Worm (Caenorhabditis elegans) whole organism, L4 larva: ENCODE measurements around the gene fil-2.

Experiments used
- Y48G9A.11 ChIP-seq: fragments of 200-800 bp; sonication (Bioruptor generic); IDR thresholded peaks from 2 replicates; pipeline ENCODE4 v1.3.6; 2022; ENCODE audit warnings: missing genetic modification reagents, missing genetic modification characterization, missing compliant biosample characterization
- aha-1 ChIP-seq: fragments of 150-350 bp; peaks from one replicate; lab custom pipeline; 2014; ENCODE audit warnings: missing biosample characterization, missing genetic modification characterization
- aly-2 ChIP-seq: sonication (generic microtip); optimal IDR thresholded peaks from 2 replicates; lab custom pipeline; 2018; ENCODE audit warnings: missing biosample characterization, missing genetic modification characterization
- arid-1 ChIP-seq: fragments of 200-800 bp; sonication (Bioruptor generic); conservative IDR thresholded peaks from 2 replicates; pipeline ENCODE4 v1.3.6; 2022; ENCODE audit warnings: missing genetic modification reagents, missing genetic modification characterization, missing compliant biosample characterization
- ceh-28 ChIP-seq: fragments of 150-350 bp; optimal IDR thresholded peaks from 2 replicates; lab custom pipeline; 2014; ENCODE audit warnings: missing biosample characterization, missing genetic modification reagents, missing genetic modification characterization
- ceh-32 ChIP-seq: sonication (generic microtip); optimal IDR thresholded peaks from 2 replicates; lab custom pipeline; 2016; ENCODE audit warnings: mild to moderate bottlenecking, missing genetic modification characterization, missing compliant biosample characterization; ENCODE audit not compliant: poor library complexity
- ceh-44 ChIP-seq: fragments of 200-800 bp; sonication (Bioruptor generic); IDR thresholded peaks from 2 replicates; pipeline ENCODE4 v1.3.6; 2022; ENCODE audit warnings: missing genetic modification reagents, missing genetic modification characterization, missing compliant biosample characterization
- daf-16 ChIP-seq, 3 experiments: sonication (generic microtip); optimal IDR thresholded peaks; 2 replicates each; lab custom pipeline; 2016 to 2017; ENCODE audit warnings: missing genetic modification characterization in 3 of 3, missing genetic modification reagents in 3 of 3, mild to moderate bottlenecking in 2 of 3, missing compliant biosample characterization in 2 of 3, missing biosample characterization in 1 of 3, moderate library complexity in 1 of 3
- daf-19 ChIP-seq: fragments of 200-800 bp; sonication (Bioruptor generic); conservative IDR thresholded peaks from 2 replicates; pipeline ENCODE4 v1.3.6; 2022; ENCODE audit warnings: missing genetic modification characterization, missing compliant biosample characterization
- dmd-6 ChIP-seq: fragments of 200-800 bp; sonication (Bioruptor generic); IDR thresholded peaks from 2 replicates; pipeline ENCODE4 v1.3.6; 2022; ENCODE audit warnings: missing genetic modification reagents, missing genetic modification characterization, missing compliant biosample characterization
- dpl-1 ChIP-seq: fragments of 150-350 bp; optimal IDR thresholded peaks from 2 replicates; lab custom pipeline; 2014; ENCODE audit warnings: missing biosample characterization, missing genetic modification reagents, missing genetic modification characterization
- dve-1 ChIP-seq: sonication (generic microtip); optimal IDR thresholded peaks from 2 replicates; lab custom pipeline; 2017; ENCODE audit warnings: antibody characterized with exemption, mild to moderate bottlenecking, missing genetic modification characterization, missing compliant biosample characterization; ENCODE audit not compliant: insufficient read depth
- fos-1 ChIP-seq: fragments of 150-350 bp; optimal IDR thresholded peaks from 2 replicates; lab custom pipeline; 2014; ENCODE audit warnings: missing biosample characterization, missing genetic modification characterization
- hlh-11 ChIP-seq: fragments of 200-800 bp; sonication (Bioruptor generic); optimal IDR thresholded peaks from 2 replicates; lab custom pipeline; 2018; ENCODE audit warnings: mild to moderate bottlenecking, missing genetic modification characterization, missing compliant biosample characterization
- hlh-30 ChIP-seq: sonication (generic microtip); optimal IDR thresholded peaks from 2 replicates; lab custom pipeline; 2017; ENCODE audit warnings: antibody characterized with exemption, mild to moderate bottlenecking, missing genetic modification characterization, missing compliant biosample characterization; ENCODE audit not compliant: insufficient read depth
- lin-38 ChIP-seq: fragments of 200-800 bp; sonication (Bioruptor generic); IDR thresholded peaks from 2 replicates; pipeline ENCODE4 v1.3.6; 2022; ENCODE audit warnings: missing genetic modification reagents, missing genetic modification characterization, missing compliant biosample characterization
- lin-39 ChIP-seq: fragments of 150-350 bp; optimal IDR thresholded peaks from 2 replicates; lab custom pipeline; 2014; ENCODE audit warnings: missing biosample characterization, missing genetic modification reagents, missing genetic modification characterization
- lsy-2 ChIP-seq, 2 experiments: fragments of 150-350 bp in 1 of 2; sonication (generic microtip) in 1 of 2; optimal IDR thresholded peaks; 2 replicates each; lab custom pipeline; 2014 to 2017; ENCODE audit warnings: missing biosample characterization in 2 of 2, missing genetic modification characterization in 2 of 2
- mdl-1 ChIP-seq, 2 experiments: fragments of 150-350 bp in 1 of 2; sonication (generic microtip) in 1 of 2; optimal IDR thresholded peaks; 2 replicates each; lab custom pipeline; 2014 to 2017; ENCODE audit warnings: missing biosample characterization in 2 of 2, missing genetic modification characterization in 2 of 2
- mes-2 ChIP-seq: sonication (generic microtip); optimal IDR thresholded peaks from 2 replicates; lab custom pipeline; 2016; ENCODE audit warnings: missing genotype, mild to moderate bottlenecking, missing genetic modification characterization, missing compliant biosample characterization; ENCODE audit not compliant: poor library complexity, severe bottlenecking
- nhr-28 ChIP-seq: fragments of 150-350 bp; optimal IDR thresholded peaks from 2 replicates; lab custom pipeline; 2014; ENCODE audit warnings: missing biosample characterization, missing genetic modification characterization
- nhr-76 ChIP-seq: fragments of 150-350 bp; optimal IDR thresholded peaks from 2 replicates; lab custom pipeline; 2014; ENCODE audit warnings: missing biosample characterization, missing genetic modification characterization
- php-3 ChIP-seq: fragments of 200-800 bp; sonication (Bioruptor generic); IDR thresholded peaks from 2 replicates; pipeline ENCODE4 v1.3.6; 2022; ENCODE audit warnings: missing genetic modification reagents, missing genetic modification characterization, missing compliant biosample characterization
- pqm-1 ChIP-seq: sonication (generic microtip); optimal IDR thresholded peaks from 2 replicates; lab custom pipeline; 2017; ENCODE audit warnings: missing biosample characterization, missing genetic modification characterization
- unc-62 ChIP-seq, 3 experiments: fragments of 150-350 bp in 1 of 3; sonication (generic microtip); optimal IDR thresholded peaks in 2 of 3; peaks in 1 of 3; 1 replicate in 1 of 3; 2 replicates in 2 of 3; lab custom pipeline; 2014 to 2017; ENCODE audit warnings: missing biosample characterization in 3 of 3, missing genetic modification characterization in 3 of 3, missing genetic modification reagents in 3 of 3, missing genotype in 1 of 3
- vab-7 ChIP-seq: fragments of 200-800 bp; sonication (Bioruptor generic); IDR thresholded peaks from 2 replicates; pipeline ENCODE4 v1.3.6; 2022; ENCODE audit warnings: missing genetic modification reagents, missing genetic modification characterization, missing compliant biosample characterization
- zag-1 ChIP-seq: fragments of 150-350 bp; optimal IDR thresholded peaks from 2 replicates; lab custom pipeline; 2014; ENCODE audit warnings: missing biosample characterization, missing genetic modification characterization
- zfp-3 ChIP-seq: fragments of 200-800 bp; sonication (Bioruptor generic); conservative IDR thresholded peaks from 2 replicates; pipeline ENCODE4 v1.3.6; 2022; ENCODE audit warnings: missing genetic modification reagents, missing genetic modification characterization, missing compliant biosample characterization
- zip-11 ChIP-seq: fragments of 200-800 bp; sonication (Bioruptor generic); IDR thresholded peaks from 2 replicates; pipeline ENCODE4 v1.3.6; 2022; ENCODE audit warnings: missing genetic modification characterization, missing compliant biosample characterization
- ztf-11 ChIP-seq: fragments of 150-350 bp; optimal IDR thresholded peaks from 2 replicates; lab custom pipeline; 2014; ENCODE audit warnings: missing biosample characterization, missing genetic modification characterization

fil-2 gene

DNA sequence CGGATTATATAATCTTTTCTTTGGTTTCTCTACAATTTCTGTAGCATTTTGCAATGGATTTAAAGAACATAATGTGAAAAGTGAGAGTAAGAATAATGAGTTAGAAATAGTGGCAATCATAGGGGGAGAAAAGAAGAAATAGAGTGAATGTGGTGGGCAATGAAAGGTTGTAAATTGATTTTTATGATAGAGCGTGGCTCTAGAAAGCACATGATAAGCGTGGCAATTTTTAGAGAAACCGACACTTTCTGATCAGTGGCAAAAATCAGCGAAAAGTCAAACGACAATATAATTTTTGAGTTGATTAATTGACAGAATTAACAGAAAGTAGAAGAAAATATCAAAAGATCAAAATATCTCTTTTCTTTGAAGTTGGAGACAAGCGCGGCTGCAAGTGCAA, 13.6 kb downstream of the fil-2 start, which contains the start of gene K12B6.9:
TSS of gene K12B6.9 (minus strand) at position 266 of the 400 bp plus-strand sequence.
- TF ChIP-seq fos-1 (tag; lab: Kevin White, UChicago), result no peak
- TF ChIP-seq unc-62 (GFP tag; optimal IDR thresholded peaks at IDR 0.05 in 1 of 2; lab: Kevin White, UChicago), result peak in 1 of 2 experiments; percentile 54
- TF ChIP-seq unc-62 (tag; optimal IDR thresholded peaks at IDR 0.05; lab: Kevin White, UChicago), result no peak
- peak; percentile 61; the same call in 1 of the 2 replicates for TF ChIP-seq php-3 (GFP tag; lab: Robert Waterston, UW)
- TF ChIP-seq nhr-28 (tag; lab: Kevin White, UChicago), result peak; percentile 48
- peak; percentile 39 for TF ChIP-seq dve-1 (tag; lab: Kevin White, UChicago)
- peak; percentile 48 for TF ChIP-seq hlh-11 (tag; lab: Kevin White, UChicago)
- TF ChIP-seq hlh-30 (tag; lab: Kevin White, UChicago), result peak; percentile 36
- TF ChIP-seq vab-7 (GFP tag; lab: Robert Waterston, UW), result no peak
- peak; percentile 76 for TF ChIP-seq pqm-1 (tag; lab: Kevin White, UChicago)
- TF ChIP-seq lsy-2 (tag; optimal IDR thresholded peaks at IDR 0.05; lab: Kevin White, UChicago), result no peak
- no peak for TF ChIP-seq nhr-76
- peak; percentile 64 for TF ChIP-seq dmd-6 (GFP tag; lab: Robert Waterston, UW)
- TF ChIP-seq daf-16 (GFP tag; optimal IDR thresholded peaks at IDR 0.05; lab: Kevin White, UChicago), result no peak
- peak; percentile 43 for TF ChIP-seq daf-16 (tag; optimal IDR thresholded peaks at IDR 0.05; lab: Kevin White, UChicago)
- TF ChIP-seq aha-1 (tag; lab: Kevin White, UChicago), result peak; percentile 34

- TF ChIP-seq Y48G9A.11 (GFP tag; lab: Robert Waterston, UW), result 0 out of 2 replicates have a peak, but pooled peaks have one; percentile 35
- TF ChIP-seq, all 104 proteins: peak for 1; not testable (repeated sequence) for 103
Observed at ce11 chrV:6296536-6296935, 17.7 kb downstream of the fil-2 start.

ce11 chrV:6301046-6301445, 22.2 kb downstream of the fil-2 start:
- TF ChIP-seq dmd-6 (GFP tag; lab: Robert Waterston, UW) (peak; percentile 58), hlh-11 (tag; lab: Kevin White, UChicago) (peak; percentile 15), aly-2 (tag; lab: Kevin White, UChicago) (no peak)

- no peak for TF ChIP-seq zag-1
- peak in 1 of 2 experiments; percentile 15 for TF ChIP-seq unc-62 (GFP tag; optimal IDR thresholded peaks at IDR 0.05 in 1 of 2; lab: Kevin White, UChicago)
- no peak for TF ChIP-seq unc-62 (tag; optimal IDR thresholded peaks at IDR 0.05; lab: Kevin White, UChicago)
Observed at ce11 chrV:6302465-6302864, 23.6 kb downstream of the fil-2 start.

DNA sequence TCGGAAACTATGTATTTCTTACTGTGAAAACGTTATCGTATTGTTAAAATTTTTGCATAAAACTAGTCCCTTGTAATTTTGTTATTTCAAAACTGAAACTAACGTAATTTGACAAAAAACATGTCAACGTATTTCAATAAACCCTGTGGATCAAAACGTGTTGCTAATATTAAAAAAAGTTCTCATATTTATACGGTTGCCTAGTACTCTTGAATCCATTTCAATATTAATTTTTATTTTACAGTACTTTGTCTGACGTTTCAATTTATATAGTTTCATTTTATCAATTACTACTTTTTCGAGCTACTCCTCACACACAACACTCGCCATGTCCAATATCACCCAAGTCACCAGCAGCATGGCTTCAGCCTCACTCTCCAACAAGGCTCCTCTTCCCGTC, 24.6 kb downstream of the fil-2 start, which contains the start of gene sago-1:
TSS of gene sago-1 (plus strand) at position 301 of the 400 bp plus-strand sequence.
- TF ChIP-seq zfp-3 (no peak), aha-1 (tag; lab: Kevin White, UChicago) (peak; percentile 32)

DNA sequence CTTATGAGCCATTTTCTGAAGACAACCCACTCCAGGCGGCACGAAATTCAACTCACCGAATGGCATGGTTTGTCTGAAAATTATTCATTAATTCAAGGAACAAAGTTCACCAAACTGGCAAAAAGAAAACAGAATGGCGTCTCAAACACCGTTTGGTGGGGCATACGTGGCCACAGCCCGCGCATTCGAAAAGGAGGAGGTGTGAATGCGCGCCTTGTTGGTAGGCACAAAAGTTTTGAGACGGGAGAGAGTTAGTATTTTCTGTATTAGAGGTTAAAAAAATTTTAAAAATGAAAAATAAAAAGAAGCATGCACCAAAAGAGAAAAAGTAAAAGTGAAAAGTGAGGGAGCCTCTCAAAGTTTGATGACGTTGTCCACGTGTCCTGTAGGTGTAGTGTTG, 33.1 kb downstream of the fil-2 start:
- no peak for TF ChIP-seq lin-39 (tag; lab: Kevin White, UChicago)
- no peak for TF ChIP-seq ceh-28 (tag; lab: Kevin White, UChicago)
- no peak for TF ChIP-seq zip-11 (GFP tag; lab: Robert Waterston, UW)
- no peak for TF ChIP-seq fos-1 (tag; lab: Kevin White, UChicago)
- no peak for TF ChIP-seq arid-1 (GFP tag; lab: Robert Waterston, UW)
- TF ChIP-seq ceh-32 (tag; lab: Kevin White, UChicago), result no peak
- TF ChIP-seq unc-62 (GFP tag; optimal IDR thresholded peaks at IDR 0.05 in 1 of 2; lab: Kevin White, UChicago), result no peak
- no peak for TF ChIP-seq unc-62 (tag; optimal IDR thresholded peaks at IDR 0.05; lab: Kevin White, UChicago)
- TF ChIP-seq lin-38 (GFP tag; lab: Robert Waterston, UW), result no peak
- TF ChIP-seq dpl-1 (GFP tag; lab: Kevin White, UChicago), result no peak
- no peak for TF ChIP-seq aly-2 (tag; lab: Kevin White, UChicago)
- no peak for TF ChIP-seq ceh-44 (GFP tag; lab: Robert Waterston, UW)
- TF ChIP-seq nhr-76, result no peak
- no peak for TF ChIP-seq hlh-30 (tag; lab: Kevin White, UChicago)
- TF ChIP-seq mes-2 (tag; lab: Kevin White, UChicago), result no peak
- no peak for TF ChIP-seq aha-1 (tag; lab: Kevin White, UChicago)
- TF ChIP-seq mdl-1 (tag; optimal IDR thresholded peaks at IDR 0.05; lab: Kevin White, UChicago), result no peak
- TF ChIP-seq daf-16 (GFP tag; optimal IDR thresholded peaks at IDR 0.05; lab: Kevin White, UChicago), result no peak
- no peak for TF ChIP-seq daf-16 (tag; optimal IDR thresholded peaks at IDR 0.05; lab: Kevin White, UChicago)
- TF ChIP-seq ztf-11 (tag; lab: Kevin White, UChicago), result no peak
- TF ChIP-seq daf-19 (GFP tag; lab: Robert Waterston, UW), result no peak
